Fruit fly (Drosophila melanogaster): ENCODE measurements around the gene TwdlY.

The TwdlY gene

DNA sequence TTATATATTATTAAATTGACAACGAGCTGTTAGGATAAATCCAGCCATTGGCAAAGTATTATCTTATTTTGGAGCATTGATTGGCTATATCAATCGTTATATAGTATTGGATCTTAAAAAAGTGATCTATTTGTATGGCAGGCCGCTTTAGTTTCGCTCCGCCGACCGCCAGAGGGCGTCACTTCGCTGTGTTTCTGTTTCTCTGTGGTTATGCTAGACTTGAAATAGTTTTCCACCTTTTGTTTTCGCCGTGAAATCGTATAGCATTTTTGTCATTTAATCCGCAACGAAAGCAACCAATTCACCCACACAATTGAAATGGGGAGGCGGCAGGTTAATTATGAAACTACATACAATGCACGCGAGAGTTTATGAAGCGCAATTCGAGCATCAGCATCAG is 12.1 kb downstream of the TwdlY start:
- TF ChIP-seq noc (tag; optimal IDR thresholded peaks at IDR 0.05) = no peak

- peak; percentile 85 for TF ChIP-seq noc (tag; optimal IDR thresholded peaks at IDR 0.05)
These were observed 12.7 kb downstream of the TwdlY start for dm6 chrX:16747467-16747866.

- peak; percentile 68 for TF ChIP-seq noc (tag; optimal IDR thresholded peaks at IDR 0.05)
These were observed 14.6 kb downstream of the TwdlY start for dm6 chrX:16749324-16749723.

DNA sequence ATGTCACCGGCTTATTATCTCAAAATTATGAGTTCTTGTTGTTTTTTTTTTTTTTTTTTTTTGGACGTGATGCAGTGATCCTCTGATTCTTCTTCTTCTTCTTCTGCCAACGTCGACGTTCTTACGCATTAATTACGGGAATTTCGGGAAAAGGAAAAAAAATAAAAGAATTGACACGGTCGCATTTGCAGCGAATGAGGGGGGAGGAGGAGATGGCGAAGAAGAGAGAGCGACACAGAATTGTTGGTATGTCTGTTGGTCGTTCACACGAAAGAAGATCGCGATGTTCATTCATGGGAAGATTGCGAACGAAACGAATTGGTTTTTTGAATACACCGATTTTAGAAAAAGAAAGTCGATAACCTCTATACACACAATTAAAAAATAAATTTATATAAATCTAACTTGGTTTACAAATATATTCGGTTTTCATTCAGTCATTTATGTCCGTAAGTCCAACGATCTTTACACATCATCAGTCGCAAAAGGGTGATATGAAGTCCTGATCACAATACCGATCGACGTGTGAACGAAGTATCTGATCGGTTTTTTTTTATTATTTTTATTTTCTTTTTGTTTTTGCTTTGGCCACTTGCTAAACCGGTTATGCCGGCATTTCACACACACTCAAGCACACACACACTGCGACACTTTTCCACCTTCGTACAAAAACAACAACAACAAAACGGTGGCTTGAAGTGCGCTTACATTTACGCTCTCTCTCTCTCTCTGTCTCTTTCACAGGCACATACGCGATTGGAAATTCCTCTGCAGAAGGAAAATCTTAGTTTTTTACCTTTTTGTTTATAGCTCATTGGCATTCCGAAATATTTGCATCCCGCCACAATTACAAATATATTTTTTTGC is 16.2 kb downstream of the TwdlY start:
- peak; percentile 82 for TF ChIP-seq noc (tag; optimal IDR thresholded peaks at IDR 0.05)

DNA sequence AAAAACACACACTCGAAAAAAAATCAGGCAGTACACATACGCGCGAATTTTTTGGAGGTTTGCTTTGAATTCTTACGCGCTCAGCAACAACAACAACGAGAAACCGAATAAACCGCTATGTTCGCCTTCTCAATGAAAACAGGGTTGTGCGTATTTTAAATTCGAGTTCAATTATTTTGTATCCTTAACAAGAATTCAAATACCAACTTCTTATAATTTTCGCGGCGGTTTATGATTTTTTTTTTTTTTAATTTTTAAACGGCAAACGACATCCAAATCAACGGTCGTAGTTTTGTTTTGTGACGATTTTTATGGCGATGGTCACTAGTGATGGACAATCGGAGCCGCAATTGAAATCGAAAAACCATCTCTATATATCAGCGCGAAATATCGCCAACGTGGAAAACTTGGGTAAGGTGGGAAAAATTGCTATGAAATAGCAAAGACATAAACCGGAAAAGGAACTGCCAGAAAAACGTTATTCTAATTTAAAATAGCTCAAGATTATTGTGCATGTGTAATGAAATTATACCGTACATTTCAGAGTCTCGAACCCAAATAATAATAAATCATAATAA is 16.9 kb downstream of the TwdlY start, which contains the start of gene goe:
Gene goe (minus strand): TSS at position 332 of the 578 bp plus-strand sequence.
- TF ChIP-seq noc (tag; optimal IDR thresholded peaks at IDR 0.05) = peak; percentile 56

DNA sequence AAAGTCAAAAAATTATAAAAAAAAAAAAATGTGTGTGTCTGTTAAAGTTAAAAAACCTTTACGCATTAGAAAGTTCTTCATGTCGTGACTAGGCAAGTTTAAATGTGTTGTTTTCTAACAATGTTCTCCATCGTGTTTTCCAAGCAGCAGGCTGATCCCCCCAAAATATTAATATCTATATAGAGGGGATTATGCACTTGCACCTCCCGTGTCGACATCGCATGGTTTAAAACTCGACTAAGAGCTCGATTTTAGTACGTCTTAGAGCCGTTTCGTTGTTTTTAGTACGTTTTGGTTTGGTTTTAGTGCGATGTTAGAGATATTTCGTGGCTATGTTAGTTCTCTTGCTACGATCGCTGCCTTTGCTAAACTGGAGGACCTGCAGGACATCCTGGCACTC is 18.3 kb downstream of the TwdlY start:
- no peak for TF ChIP-seq noc (tag; optimal IDR thresholded peaks at IDR 0.05)

- TF ChIP-seq noc (tag; optimal IDR thresholded peaks at IDR 0.05) = no peak
These were observed 22.9 kb downstream of the TwdlY start for dm6 chrX:16757645-16758044.

- TF ChIP-seq noc (tag; optimal IDR thresholded peaks at IDR 0.05) = no peak
These were observed 25.8 kb downstream of the TwdlY start for dm6 chrX:16760542-16760941.

- no peak for TF ChIP-seq noc (tag; optimal IDR thresholded peaks at IDR 0.05)
These were observed 26.8 kb downstream of the TwdlY start for dm6 chrX:16761531-16761930.

- TF ChIP-seq noc (tag; optimal IDR thresholded peaks at IDR 0.05) = no peak
These were observed 30.2 kb downstream of the TwdlY start for dm6 chrX:16764955-16765354.

dm6 chrX:16765809-16766208 is 31.1 kb downstream of the TwdlY start:
- no peak for TF ChIP-seq noc (tag; optimal IDR thresholded peaks at IDR 0.05)

dm6 chrX:16766868-16767431 is 32.2 kb downstream of the TwdlY start:
- TF ChIP-seq noc (tag; optimal IDR thresholded peaks at IDR 0.05) = no peak

DNA sequence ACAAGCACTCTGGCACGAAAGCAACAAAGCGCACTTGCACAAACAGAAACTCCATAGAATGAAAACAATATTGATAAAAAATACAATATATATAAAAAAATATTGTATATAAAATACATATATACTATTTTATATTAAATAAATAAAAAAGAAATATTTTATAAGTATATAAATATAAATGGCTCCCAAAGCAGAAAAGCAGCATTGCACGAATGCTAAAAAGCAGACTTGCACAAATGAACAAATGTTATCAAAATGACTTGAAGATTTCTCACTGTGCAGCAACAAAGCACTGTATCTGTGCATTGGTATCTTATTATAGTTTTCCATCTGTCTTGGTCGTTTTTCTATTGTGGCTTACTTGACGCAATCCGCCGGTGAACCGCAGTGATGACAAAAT is 34.0 kb downstream of the TwdlY start:
- no peak for TF ChIP-seq noc (tag; optimal IDR thresholded peaks at IDR 0.05)

dm6 chrX:16772882-16773827 is 38.4 kb downstream of the TwdlY start:
- no peak for TF ChIP-seq noc (tag; optimal IDR thresholded peaks at IDR 0.05)

- TF ChIP-seq noc (tag; optimal IDR thresholded peaks at IDR 0.05) = no peak
These were observed 39.7 kb downstream of the TwdlY start for dm6 chrX:16774201-16775061.
